Worm (Caenorhabditis elegans) whole organism, L3 larva: Measurements from ENCODE around the gene srx-33.

Experiments
- R02D3.7 ChIP-seq: fragments of 150-350 bp; optimal IDR thresholded peaks from 2 replicates; lab custom pipeline; 2014; ENCODE audit warnings: missing biosample characterization, missing genetic modification characterization
- ZK546.5 ChIP-seq: sonication (generic microtip); optimal IDR thresholded peaks from 2 replicates; lab custom pipeline; 2017; ENCODE audit warnings: missing biosample characterization, missing genetic modification characterization
- ceh-16 ChIP-seq: sonication (generic microtip); optimal IDR thresholded peaks from 2 replicates; lab custom pipeline; 2017; ENCODE audit warnings: missing biosample characterization, missing genetic modification characterization
- ceh-28 ChIP-seq: fragments of 150-350 bp; optimal IDR thresholded peaks from 2 replicates; lab custom pipeline; 2014; ENCODE audit warnings: missing biosample characterization, missing genetic modification reagents, missing genetic modification characterization
- ceh-82 ChIP-seq: fragments of 150-350 bp; optimal IDR thresholded peaks from 2 replicates; lab custom pipeline; 2014; ENCODE audit warnings: missing biosample characterization, missing genetic modification characterization
- ceh-9 ChIP-seq: sonication (generic microtip); optimal IDR thresholded peaks from 2 replicates; lab custom pipeline; 2018; ENCODE audit warnings: missing biosample characterization, missing genetic modification characterization
- egl-27 ChIP-seq: sonication (generic microtip); optimal IDR thresholded peaks from 4 replicates; lab custom pipeline; 2017; ENCODE audit warnings: missing biosample characterization, missing genetic modification reagents, missing genetic modification characterization
- elt-1 ChIP-seq: fragments of 150-350 bp; optimal IDR thresholded peaks from 2 replicates; lab custom pipeline; 2014; ENCODE audit warnings: missing biosample characterization, missing genetic modification characterization
- elt-2 ChIP-seq: sonication (generic microtip); optimal IDR thresholded peaks from 2 replicates; lab custom pipeline; 2016; ENCODE audit warnings: missing genetic modification reagents, mild to moderate bottlenecking, missing genetic modification characterization, missing compliant biosample characterization
- elt-3 ChIP-seq, 3 experiments: fragments of 150-350 bp in 1 of 3; sonication (generic microtip) in 2 of 3; optimal IDR thresholded peaks; 2 replicates in 2 of 3; 4 replicates in 1 of 3; lab custom pipeline; 2014 to 2017; ENCODE audit warnings: missing biosample characterization in 3 of 3, missing genetic modification characterization in 3 of 3
- fkh-10 ChIP-seq: sonication (generic microtip); optimal IDR thresholded peaks from 2 replicates; lab custom pipeline; 2017; ENCODE audit warnings: missing biosample characterization, missing genetic modification reagents, missing genetic modification characterization
- fkh-2 ChIP-seq: fragments of 150-350 bp; optimal IDR thresholded peaks from 2 replicates; lab custom pipeline; 2014; ENCODE audit warnings: missing biosample characterization, missing genetic modification reagents, missing genetic modification characterization
- fos-1 ChIP-seq: fragments of 150-350 bp; optimal IDR thresholded peaks from 2 replicates; lab custom pipeline; 2014; ENCODE audit warnings: missing biosample characterization, missing genetic modification characterization
- hmg-11 ChIP-seq: sonication (generic microtip); optimal IDR thresholded peaks from 2 replicates; lab custom pipeline; 2016; ENCODE audit warnings: missing genetic modification characterization, missing compliant biosample characterization
- jun-1 ChIP-seq: fragments of 150-350 bp; optimal IDR thresholded peaks from 2 replicates; lab custom pipeline; 2014; ENCODE audit warnings: missing biosample characterization, missing genetic modification reagents, missing genetic modification characterization
- lin-15B ChIP-seq: fragments of 150-350 bp; optimal IDR thresholded peaks from 2 replicates; lab custom pipeline; 2014; ENCODE audit warnings: missing biosample characterization, missing genetic modification characterization
- lin-39 ChIP-seq: fragments of 150-350 bp; optimal IDR thresholded peaks from 2 replicates; lab custom pipeline; 2018; ENCODE audit warnings: missing biosample characterization, missing genetic modification reagents, missing genetic modification characterization
- mml-1 ChIP-seq: fragments of 150-350 bp; sonication (generic microtip); optimal IDR thresholded peaks from 3 replicates; lab custom pipeline; 2014; ENCODE audit warnings: missing biosample characterization, missing genetic modification characterization
- nfya-1 ChIP-seq: sonication (generic microtip); optimal IDR thresholded peaks from 2 replicates; lab custom pipeline; 2017; ENCODE audit warnings: missing genetic modification characterization, mild to moderate bottlenecking, missing compliant biosample characterization, antibody characterized with exemption, moderate library complexity; ENCODE audit not compliant: insufficient read depth
- nhr-11 ChIP-seq: fragments of 150-350 bp; optimal IDR thresholded peaks from 2 replicates; lab custom pipeline; 2014; ENCODE audit warnings: missing biosample characterization, missing genetic modification characterization
- nhr-12 ChIP-seq: fragments of 150-350 bp; optimal IDR thresholded peaks from 2 replicates; lab custom pipeline; 2014; ENCODE audit warnings: missing biosample characterization, missing genetic modification characterization
- nhr-23 ChIP-seq: fragments of 150-350 bp; optimal IDR thresholded peaks from 2 replicates; lab custom pipeline; 2014; ENCODE audit warnings: missing biosample characterization, missing genetic modification reagents, missing genetic modification characterization
- nhr-237 ChIP-seq: fragments of 150-350 bp; optimal IDR thresholded peaks from 2 replicates; lab custom pipeline; 2014; ENCODE audit warnings: missing biosample characterization, missing genetic modification characterization
- nhr-25 ChIP-seq: sonication (generic microtip); optimal IDR thresholded peaks from 2 replicates; lab custom pipeline; 2017; ENCODE audit warnings: missing biosample characterization, missing genetic modification characterization
- nhr-43 ChIP-seq: sonication (generic microtip); optimal IDR thresholded peaks from 2 replicates; lab custom pipeline; 2016; ENCODE audit warnings: mild to moderate bottlenecking, missing genetic modification characterization, missing compliant biosample characterization; ENCODE audit not compliant: poor library complexity, severe bottlenecking
- nhr-67 ChIP-seq: fragments of 150-350 bp; optimal IDR thresholded peaks from 2 replicates; lab custom pipeline; 2014; ENCODE audit warnings: missing biosample characterization, missing genetic modification characterization
- nhr-77 ChIP-seq: fragments of 150-350 bp; optimal IDR thresholded peaks from 2 replicates; lab custom pipeline; 2014; ENCODE audit warnings: missing biosample characterization, missing genetic modification characterization
- pha-4 ChIP-seq: fragments of 150-350 bp; optimal IDR thresholded peaks from 2 replicates; lab custom pipeline; 2014; ENCODE audit warnings: missing biosample characterization, missing genetic modification reagents, missing genetic modification characterization
- pqm-1 ChIP-seq: fragments of 150-350 bp; optimal IDR thresholded peaks from 2 replicates; lab custom pipeline; 2017; ENCODE audit warnings: missing biosample characterization, missing genetic modification characterization, inconsistent platforms
- sea-2 ChIP-seq: fragments of 150-350 bp; sonication (generic microtip); optimal IDR thresholded peaks from 4 replicates; lab custom pipeline; 2014; ENCODE audit warnings: missing biosample characterization, missing genetic modification reagents, missing genetic modification characterization
- snpc-4 ChIP-seq: fragments of 150-350 bp; optimal IDR thresholded peaks from 2 replicates; lab custom pipeline; 2014; ENCODE audit warnings: missing biosample characterization, missing genetic modification characterization
- unc-62 ChIP-seq: fragments of 150-350 bp; sonication (generic microtip); optimal IDR thresholded peaks from 4 replicates; lab custom pipeline; 2014; ENCODE audit warnings: missing biosample characterization, missing genetic modification reagents, missing genetic modification characterization
- ztf-4 ChIP-seq: fragments of 150-350 bp; optimal IDR thresholded peaks from 2 replicates; lab custom pipeline; 2014; ENCODE audit warnings: missing biosample characterization, missing genetic modification characterization

The srx-33 gene

ce11 chrV:7089217-7089616, 29.5 kb downstream of the srx-33 start:
- TF ChIP-seq nfya-1, result no peak
- TF ChIP-seq elt-2 (tag; lab: Kevin White, UChicago), result no peak
- peak; percentile 33 for TF ChIP-seq nhr-23 (tag; lab: Kevin White, UChicago)
- peak; percentile 76 for TF ChIP-seq nhr-25 (tag; lab: Kevin White, UChicago)
- TF ChIP-seq nhr-43 (tag; lab: Kevin White, UChicago), result peak; percentile 73
- no peak for TF ChIP-seq elt-1 (tag; lab: Kevin White, UChicago)
- peak; percentile 12 for TF ChIP-seq pha-4 (tag; lab: Kevin White, UChicago)
- peak; percentile 36 for TF ChIP-seq pqm-1
- TF ChIP-seq ceh-16 (tag; lab: Kevin White, UChicago), result no peak
- no peak for TF ChIP-seq elt-3 (tag; optimal IDR thresholded peaks at IDR 0.05; lab: Kevin White, UChicago)

- TF ChIP-seq unc-62 (GFP tag; lab: Kevin White, UChicago) (no peak), nhr-12 (tag; lab: Kevin White, UChicago) (no peak), egl-27 (tag; lab: Kevin White, UChicago) (no peak), nhr-237 (tag; lab: Kevin White, UChicago) (no peak)
These were observed 31.4 kb downstream of the srx-33 start for ce11 chrV:7087340-7087739.

- TF ChIP-seq ceh-28 (tag; lab: Kevin White, UChicago) (peak; percentile 18), jun-1 (tag; lab: Kevin White, UChicago) (no peak), nhr-23 (tag; lab: Kevin White, UChicago) (peak; percentile 59)
These were observed 33.1 kb downstream of the srx-33 start, which contains the start of gene VC5.2 for ce11 chrV:7085518-7086104. TSS of gene VC5.2 (plus strand) at chrV:7085956.

ce11 chrV:7084612-7085139, 34.0 kb downstream of the srx-33 start, which contains the start of gene mys-1:
TSS of gene mys-1 (minus strand) at chrV:7084662.
- TF ChIP-seq nfya-1, result peak; percentile 49
- TF ChIP-seq nhr-23 (tag; lab: Kevin White, UChicago), result peak; percentile 64
- no peak for TF ChIP-seq mml-1 (tag; lab: Kevin White, UChicago)
- no peak for TF ChIP-seq fos-1 (tag; lab: Kevin White, UChicago)
- TF ChIP-seq ceh-82 (tag; lab: Kevin White, UChicago), result no peak
- no peak for TF ChIP-seq nhr-12 (tag; lab: Kevin White, UChicago)
- peak; percentile 65 for TF ChIP-seq lin-15B (tag; lab: Kevin White, UChicago)
- TF ChIP-seq fkh-2 (tag; lab: Kevin White, UChicago), result no peak
- no peak for TF ChIP-seq nhr-67 (tag; lab: Kevin White, UChicago)
- TF ChIP-seq pha-4 (tag; lab: Kevin White, UChicago), result peak; percentile 50
- no peak for TF ChIP-seq fkh-10
- TF ChIP-seq nhr-77 (tag; lab: Kevin White, UChicago), result no peak
- TF ChIP-seq hmg-11 (tag; lab: Kevin White, UChicago), result peak; percentile 65
- no peak for TF ChIP-seq ZK546.5 (tag; lab: Kevin White, UChicago)
- TF ChIP-seq lin-39 (tag; lab: Kevin White, UChicago), result peak; percentile 5
- peak; percentile 55 for TF ChIP-seq nhr-43 (tag; lab: Kevin White, UChicago)
- TF ChIP-seq nhr-237 (tag; lab: Kevin White, UChicago), result no peak
- no peak for TF ChIP-seq nhr-11 (tag; lab: Kevin White, UChicago)
- no peak for TF ChIP-seq R02D3.7
- no peak for TF ChIP-seq sea-2 (GFP tag; lab: Kevin White, UChicago)
- TF ChIP-seq ztf-4 (tag; lab: Kevin White, UChicago), result no peak
- TF ChIP-seq snpc-4 (tag; lab: Kevin White, UChicago), result peak; percentile 57
- no peak for TF ChIP-seq jun-1 (tag; lab: Kevin White, UChicago)
- no peak for TF ChIP-seq ceh-9
- TF ChIP-seq, all 47 proteins: peak for 8

ce11 chrV:7079388-7079787, 39.3 kb downstream of the srx-33 start:
- TF ChIP-seq nhr-12 (tag; lab: Kevin White, UChicago) (no peak), sea-2 (GFP tag; lab: Kevin White, UChicago) (no peak)
